Worm (Caenorhabditis elegans): ENCODE measurements around the gene arrd-18.

- no peak for TF ChIP-seq nhr-76 (tag; optimal IDR thresholded peaks at IDR 0.05)
- no peak for TF ChIP-seq ama-1 (optimal IDR thresholded peaks at IDR 0.05)
- no peak for TF ChIP-seq nhr-77 (tag; optimal IDR thresholded peaks at IDR 0.05)
These were observed 42.5 kb downstream of the arrd-18 start, which contains the start of gene T28A11.19 for ce11 chrV:3269407-3269806.

Measured in whole organism, L1 larva.